Fruit fly (Drosophila melanogaster): Measurements from ENCODE around the gene Ing3.

dm6 chrX:18647961-18648360 lies 4.9 kb downstream of the Ing3 start, which contains the start of gene Nup35:
- TF ChIP-seq CG7368 (GFP tag; optimal IDR thresholded peaks at IDR 0.05) (no peak), spab (GFP tag; optimal IDR thresholded peaks at IDR 0.05) (no peak)
